Fruit fly (Drosophila melanogaster) whole organism: ENCODE data around the gene CG10587.

ENCODE experiments used
- CG8478 ChIP-seq: fragments of >200 bp; optimal IDR thresholded peaks from 2 replicates; lab custom pipeline; 2018; ENCODE audit warnings: inconsistent platforms
- EcR ChIP-seq, 2 experiments: fragments of >200 bp; optimal IDR thresholded peaks; 2 replicates each; lab custom pipeline; 2017; ENCODE audit warnings: missing biosample characterization in 2 of 2, missing genetic modification characterization in 2 of 2, missing genetic modification reagents in 2 of 2
- pan ChIP-seq: fragments of >200 bp; optimal IDR thresholded peaks from 2 replicates; lab custom pipeline; 2017
- usp ChIP-seq: fragments of >200 bp; optimal IDR thresholded peaks from 2 replicates; lab custom pipeline; 2017; ENCODE audit warnings: missing biosample characterization, missing genetic modification characterization, mixed read lengths

dm6 chr3L:20987895-20988294 lies 25.5 kb upstream of the CG10587 start:
- TF ChIP-seq EcR (GFP tag; optimal IDR thresholded peaks at IDR 0.05; lab: Kevin White, UChicago) (no peak), CG8478 (lab: Kevin White, UChicago) (no peak), pan (lab: Kevin White, UChicago) (no peak), usp (GFP tag; lab: Kevin White, UChicago) (no peak)
